Fruit fly (Drosophila melanogaster): ENCODE measurements around the gene Klp10A.

dm6 chrX:11147553-11148067, 10.7 kb upstream of the Klp10A start:
- TF ChIP-seq h (optimal IDR thresholded peaks at IDR 0.05) (no peak), ttk (optimal IDR thresholded peaks at IDR 0.05) (no peak), psq (optimal IDR thresholded peaks at IDR 0.05) (no peak)
